Fruit fly (Drosophila melanogaster): ENCODE measurements around the gene chico.

Gene chico

dm6 chr2L:10231092-10231494 lies 15.8 kb downstream of the chico start (continued):
- peak; percentile 42; the same call in 1 of the 2 replicates for TF ChIP-seq slbo (GFP tag; IDR thresholded peaks at IDR 0.05)
- no peak for TF ChIP-seq CG11560 (tag; IDR thresholded peaks at IDR 0.05)
- TF ChIP-seq dan (GFP tag; IDR thresholded peaks at IDR 0.05), result no peak
- TF ChIP-seq Awh (GFP tag; IDR thresholded peaks at IDR 0.05), result no peak
- no peak for TF ChIP-seq CG11723 (GFP tag; optimal IDR thresholded peaks at IDR 0.05)
- TF ChIP-seq Nf-YC (tag; optimal IDR thresholded peaks at IDR 0.05), result no peak
- TF ChIP-seq bcd (GFP tag; optimal IDR thresholded peaks at IDR 0.05), result no peak
- TF ChIP-seq CG3995 (GFP tag; optimal IDR thresholded peaks at IDR 0.05), result no peak
- TF ChIP-seq mirr (GFP tag; optimal IDR thresholded peaks at IDR 0.05), result no peak
- no peak for TF ChIP-seq CG6175 (GFP tag; IDR thresholded peaks at IDR 0.05)
- TF ChIP-seq bowl (GFP tag; IDR thresholded peaks at IDR 0.05), result no peak
- TF ChIP-seq BEAF-32 (GFP tag; optimal IDR thresholded peaks at IDR 0.05), result no peak
- TF ChIP-seq Mes4 (GFP tag; optimal IDR thresholded peaks at IDR 0.05), result no peak
- TF ChIP-seq Deaf1 (tag; optimal IDR thresholded peaks at IDR 0.05), result no peak
- TF ChIP-seq nau (GFP tag; optimal IDR thresholded peaks at IDR 0.05), result peak; percentile 42
- no peak for TF ChIP-seq Dad (GFP tag; optimal IDR thresholded peaks at IDR 0.05)
- TF ChIP-seq Doc2 (GFP tag; IDR thresholded peaks at IDR 0.05), result no peak
- TF ChIP-seq vvl (GFP tag; IDR thresholded peaks at IDR 0.05), result no peak
- no peak for TF ChIP-seq NfI (GFP tag; optimal IDR thresholded peaks at IDR 0.05)
- no peak for TF ChIP-seq Opbp (GFP tag; IDR thresholded peaks at IDR 0.05; ENCODE audit: partially characterized antibody)
- TF ChIP-seq HLHmδ (GFP tag; optimal IDR thresholded peaks at IDR 0.05), result no peak
- no peak for TF ChIP-seq lov (optimal IDR thresholded peaks at IDR 0.05)
- TF ChIP-seq lov (GFP tag; IDR thresholded peaks at IDR 0.05), result no peak
- peak; percentile 21; the same call in 1 of the 2 replicates for TF ChIP-seq E2f2 (GFP tag; IDR thresholded peaks at IDR 0.05)
- no peak for TF ChIP-seq otp (GFP tag; IDR thresholded peaks at IDR 0.05)
- no peak for TF ChIP-seq phol (tag; optimal IDR thresholded peaks at IDR 0.05)
- no peak for TF ChIP-seq schlank (tag; optimal IDR thresholded peaks at IDR 0.05)
- no peak for TF ChIP-seq CG17912 (GFP tag; optimal IDR thresholded peaks at IDR 0.05)
- no peak for TF ChIP-seq Neu2 (GFP tag; optimal IDR thresholded peaks at IDR 0.05; ENCODE audit: borderline replicate concordance)
- TF ChIP-seq CG10267 (tag; optimal IDR thresholded peaks at IDR 0.05), result no peak
- no peak for TF ChIP-seq knrl (GFP tag; IDR thresholded peaks at IDR 0.05; ENCODE audit: partially characterized antibody)
- TF ChIP-seq Sox102F (GFP tag; optimal IDR thresholded peaks at IDR 0.05), result no peak
- no peak for TF ChIP-seq bbx (GFP tag; IDR thresholded peaks at IDR 0.05; ENCODE audit: partially characterized antibody)
- no peak for TF ChIP-seq sima (GFP tag; optimal IDR thresholded peaks at IDR 0.05)
- TF ChIP-seq sqz (GFP tag; optimal IDR thresholded peaks at IDR 0.05), result no peak
- no peak for TF ChIP-seq CG10654 (GFP tag; optimal IDR thresholded peaks at IDR 0.05)
- TF ChIP-seq MESR4 (GFP tag; optimal IDR thresholded peaks at IDR 0.05), result no peak
- no peak for TF ChIP-seq Ptx1 (GFP tag; IDR thresholded peaks at IDR 0.05)
- TF ChIP-seq zen2 (GFP tag; IDR thresholded peaks at IDR 0.05; ENCODE audit: partially characterized antibody), result no peak
- TF ChIP-seq CG8290 (GFP tag; optimal IDR thresholded peaks at IDR 0.05), result no peak
- TF ChIP-seq CG8290 (tag; optimal IDR thresholded peaks at IDR 0.05), result peak in 1 of 2 experiments; percentile 57
- peak; percentile 47 for TF ChIP-seq CG4617 (GFP tag; optimal IDR thresholded peaks at IDR 0.05; ENCODE audit: borderline replicate concordance)
- TF ChIP-seq MBD-R2 (GFP tag; IDR thresholded peaks at IDR 0.05), result no peak
- no peak for TF ChIP-seq aop (GFP tag; IDR thresholded peaks at IDR 0.05)
- TF ChIP-seq MTF-1 (GFP tag; optimal IDR thresholded peaks at IDR 0.05; ENCODE audit: borderline replicate concordance), result no peak
- TF ChIP-seq CG42726 (GFP tag; IDR thresholded peaks at IDR 0.05; ENCODE audit: partially characterized antibody), result no peak
- no peak for TF ChIP-seq CG10274 (GFP tag; optimal IDR thresholded peaks at IDR 0.05)
- TF ChIP-seq salm (tag; optimal IDR thresholded peaks at IDR 0.05), result no peak
- no peak for TF ChIP-seq Aef1 (GFP tag; IDR thresholded peaks at IDR 0.05)
- TF ChIP-seq Spps (tag; optimal IDR thresholded peaks at IDR 0.05), result no peak
- TF ChIP-seq crol (GFP tag; IDR thresholded peaks at IDR 0.05), result no peak
- no peak for TF ChIP-seq row (GFP tag; IDR thresholded peaks at IDR 0.05)
